Fruit fly (Drosophila melanogaster) Kc167 (cell line): ENCODE measurements around the gene CG11251.

ENCODE experiments used
- Myc ChIP-seq: fragments of >200 bp; optimal IDR thresholded peaks from 2 replicates; lab custom pipeline; 2017; ENCODE audit warnings: missing external identifiers
- ttk ChIP-seq: sonication (Bioruptor generic); optimal IDR thresholded peaks from 2 replicates; lab custom pipeline; 2017; ENCODE audit warnings: missing external identifiers

dm6 chr3L:13120146-13120545 is 30.4 kb upstream of the CG11251 start:
- TF ChIP-seq Myc (no peak), ttk (lab: Kevin White, UChicago) (no peak)
